Worm (Caenorhabditis elegans) whole organism, L1 larva: Measurements from ENCODE around the gene his-70.

Experiments used
- C16A3.4 ChIP-seq: fragments of 150-350 bp; optimal IDR thresholded peaks from 2 replicates; lab custom pipeline; 2014; ENCODE audit warnings: missing biosample characterization, missing genetic modification characterization
- C34B4.2 ChIP-seq: sonication (generic microtip); optimal IDR thresholded peaks from 2 replicates; lab custom pipeline; 2017; ENCODE audit warnings: mild to moderate bottlenecking, missing genetic modification characterization, missing compliant biosample characterization
- alr-1 ChIP-seq: fragments of 200-800 bp; sonication (Bioruptor generic); optimal IDR thresholded peaks from 2 replicates; lab custom pipeline; 2018; ENCODE audit warnings: borderline replicate concordance, mild to moderate bottlenecking, missing genetic modification characterization, missing compliant biosample characterization
- aly-2 ChIP-seq: fragments of 150-350 bp; optimal IDR thresholded peaks from 2 replicates; lab custom pipeline; 2014; ENCODE audit warnings: missing biosample characterization, missing genetic modification characterization
- blmp-1 ChIP-seq: fragments of 150-350 bp; optimal IDR thresholded peaks from 2 replicates; lab custom pipeline; 2014; ENCODE audit warnings: missing biosample characterization, missing genetic modification characterization
- ceh-63 ChIP-seq: fragments of 200-800 bp; sonication (Bioruptor generic); optimal IDR thresholded peaks from 2 replicates; lab custom pipeline; 2018; ENCODE audit warnings: mild to moderate bottlenecking, missing genetic modification characterization, missing compliant biosample characterization
- ceh-88 ChIP-seq: fragments of 200-800 bp; sonication (Bioruptor generic); IDR thresholded peaks from 2 replicates; pipeline ENCODE4 v1.3.6; 2022; ENCODE audit warnings: missing genetic modification characterization, missing compliant biosample characterization
- dpl-1 ChIP-seq, 3 experiments: fragments of 150-350 bp in 2 of 3; sonication (generic microtip) in 1 of 3; optimal IDR thresholded peaks; 2 replicates each; lab custom pipeline; 2014 to 2017; ENCODE audit warnings: missing biosample characterization in 3 of 3, missing genetic modification characterization in 3 of 3, missing genetic modification reagents in 3 of 3
- dsc-1 ChIP-seq: sonication (generic microtip); optimal IDR thresholded peaks from 2 replicates; lab custom pipeline; 2016; ENCODE audit warnings: mild to moderate bottlenecking, missing genetic modification characterization, missing compliant biosample characterization
- efl-3 ChIP-seq: fragments of 200-800 bp; sonication (Bioruptor generic); optimal IDR thresholded peaks from 2 replicates; lab custom pipeline; 2018; ENCODE audit warnings: mild to moderate bottlenecking, missing genetic modification characterization, missing compliant biosample characterization
- egl-27 ChIP-seq, 2 experiments: fragments of 150-350 bp in 1 of 2; sonication (generic microtip); optimal IDR thresholded peaks; 3 replicates each; lab custom pipeline; 2017 to 2018; ENCODE audit warnings: missing biosample characterization in 2 of 2, missing genetic modification characterization in 2 of 2, missing genetic modification reagents in 2 of 2
- ets-5 ChIP-seq: fragments of 200-800 bp; sonication (Bioruptor generic); IDR thresholded peaks from 2 replicates; pipeline ENCODE4 v1.3.6; 2022; ENCODE audit warnings: missing genetic modification characterization, missing compliant biosample characterization
- fkh-4 ChIP-seq: sonication (generic microtip); optimal IDR thresholded peaks from 2 replicates; lab custom pipeline; 2016; ENCODE audit warnings: missing compliant biosample characterization, missing genetic modification characterization, borderline replicate concordance
- fkh-8 ChIP-seq: sonication (generic microtip); optimal IDR thresholded peaks from 2 replicates; lab custom pipeline; 2016; ENCODE audit warnings: mild to moderate bottlenecking, missing genetic modification characterization, missing compliant biosample characterization
- grh-1 ChIP-seq: fragments of 200-800 bp; sonication (Bioruptor generic); IDR thresholded peaks from 2 replicates; pipeline ENCODE4 v1.3.6; 2022; ENCODE audit warnings: missing genetic modification reagents, missing genetic modification characterization, missing compliant biosample characterization
- hlh-4 ChIP-seq: sonication (generic microtip); optimal IDR thresholded peaks from 2 replicates; lab custom pipeline; 2016; ENCODE audit warnings: mild to moderate bottlenecking, missing genetic modification characterization, missing compliant biosample characterization
- irx-1 ChIP-seq: sonication (generic microtip); optimal IDR thresholded peaks from 2 replicates; lab custom pipeline; 2016; ENCODE audit warnings: missing genetic modification characterization, missing compliant biosample characterization
- isw-1 ChIP-seq: fragments of 200-800 bp; sonication (Bioruptor generic); IDR thresholded peaks from 2 replicates; pipeline ENCODE4 v1.3.6; 2022; ENCODE audit warnings: missing genetic modification characterization, missing compliant biosample characterization
- jun-1 ChIP-seq: fragments of 150-350 bp; optimal IDR thresholded peaks from 2 replicates; lab custom pipeline; 2014; ENCODE audit warnings: missing biosample characterization, missing genetic modification reagents, missing genetic modification characterization
- lin-13 ChIP-seq: fragments of 150-350 bp; optimal IDR thresholded peaks from 2 replicates; lab custom pipeline; 2014; ENCODE audit warnings: missing biosample characterization, missing genetic modification reagents, missing genetic modification characterization
- lin-15B ChIP-seq: fragments of 150-350 bp; sonication (generic microtip); optimal IDR thresholded peaks from 3 replicates; lab custom pipeline; 2014; ENCODE audit warnings: missing biosample characterization, missing genetic modification characterization
- lin-39 ChIP-seq: fragments of 150-350 bp; optimal IDR thresholded peaks from 2 replicates; lab custom pipeline; 2014; ENCODE audit warnings: missing biosample characterization, missing genetic modification reagents, missing genetic modification characterization
- mab-9 ChIP-seq: fragments of 200-800 bp; sonication (Bioruptor generic); IDR thresholded peaks from 2 replicates; pipeline ENCODE4 v1.3.6; 2022; ENCODE audit warnings: missing genetic modification reagents, missing genetic modification characterization, missing compliant biosample characterization
- mep-1 ChIP-seq: fragments of 150-350 bp; optimal IDR thresholded peaks from 2 replicates; lab custom pipeline; 2014; ENCODE audit warnings: missing biosample characterization, missing genetic modification characterization
- nhr-11 ChIP-seq: fragments of 150-350 bp; optimal IDR thresholded peaks from 2 replicates; lab custom pipeline; 2014; ENCODE audit warnings: missing biosample characterization, missing genetic modification characterization
- nhr-28 ChIP-seq: fragments of 150-350 bp; optimal IDR thresholded peaks from 2 replicates; lab custom pipeline; 2014; ENCODE audit warnings: missing biosample characterization, missing genetic modification characterization
- nhr-47 ChIP-seq: sonication (generic microtip); optimal IDR thresholded peaks from 2 replicates; lab custom pipeline; 2016; ENCODE audit warnings: mild to moderate bottlenecking, missing genetic modification characterization, moderate library complexity, missing compliant biosample characterization
- nhr-71 ChIP-seq: sonication (generic microtip); optimal IDR thresholded peaks from 2 replicates; lab custom pipeline; 2016; ENCODE audit warnings: mild to moderate bottlenecking, missing genetic modification characterization, moderate library complexity, missing compliant biosample characterization
- nhr-76 ChIP-seq: sonication (generic microtip); optimal IDR thresholded peaks from 2 replicates; lab custom pipeline; 2017; ENCODE audit warnings: missing biosample characterization, missing genetic modification characterization
- nhr-84 ChIP-seq: sonication (generic microtip); optimal IDR thresholded peaks from 2 replicates; lab custom pipeline; 2017; ENCODE audit warnings: missing biosample characterization, missing genetic modification characterization
- nhr-90 ChIP-seq: sonication (generic microtip); optimal IDR thresholded peaks from 2 replicates; lab custom pipeline; 2016; ENCODE audit warnings: mild to moderate bottlenecking, missing genetic modification characterization, missing compliant biosample characterization; ENCODE audit not compliant: poor library complexity
- pax-3 ChIP-seq: fragments of 200-800 bp; sonication (Bioruptor generic); optimal IDR thresholded peaks from 2 replicates; lab custom pipeline; 2018; ENCODE audit warnings: mild to moderate bottlenecking, missing genetic modification characterization, moderate library complexity, missing compliant biosample characterization
- pqm-1 ChIP-seq: sonication (generic microtip); optimal IDR thresholded peaks from 3 replicates; lab custom pipeline; 2017; ENCODE audit warnings: missing biosample characterization, missing genetic modification characterization
- skn-1 ChIP-seq: fragments of 150-350 bp; optimal IDR thresholded peaks from 2 replicates; lab custom pipeline; 2014; ENCODE audit warnings: missing biosample characterization, missing genetic modification characterization
- snpc-4 ChIP-seq: fragments of 150-350 bp; optimal IDR thresholded peaks from 2 replicates; lab custom pipeline; 2014; ENCODE audit warnings: missing biosample characterization, missing genetic modification characterization
- snu-23 ChIP-seq: sonication (generic microtip); optimal IDR thresholded peaks from 2 replicates; lab custom pipeline; 2016; ENCODE audit warnings: missing genetic modification characterization, missing compliant biosample characterization
- sox-4 ChIP-seq: sonication (generic microtip); optimal IDR thresholded peaks from 2 replicates; lab custom pipeline; 2016; ENCODE audit warnings: missing genetic modification characterization, missing compliant biosample characterization
- sup-37 ChIP-seq: fragments of 200-800 bp; sonication (Bioruptor generic); optimal IDR thresholded peaks from 2 replicates; lab custom pipeline; 2018; ENCODE audit warnings: mild to moderate bottlenecking, missing genetic modification characterization, missing compliant biosample characterization
- unc-130 ChIP-seq: fragments of 150-350 bp; optimal IDR thresholded peaks from 2 replicates; lab custom pipeline; 2017; ENCODE audit warnings: missing biosample characterization, missing genetic modification characterization, inconsistent platforms
- unc-62 ChIP-seq: fragments of 150-350 bp; optimal IDR thresholded peaks from 2 replicates; lab custom pipeline; 2014; ENCODE audit warnings: missing biosample characterization, missing genetic modification reagents, missing genetic modification characterization
- unc-86 ChIP-seq: sonication (generic microtip); optimal IDR thresholded peaks from 2 replicates; lab custom pipeline; 2016; ENCODE audit warnings: missing genetic modification characterization, missing compliant biosample characterization
- unc-98 ChIP-seq: fragments of 200-800 bp; sonication (Bioruptor generic); IDR thresholded peaks from 2 replicates; pipeline ENCODE4 v1.3.6; 2022; ENCODE audit warnings: missing genetic modification characterization, missing compliant biosample characterization
- vab-15 ChIP-seq: sonication (generic microtip); optimal IDR thresholded peaks from 2 replicates; lab custom pipeline; 2017; ENCODE audit warnings: missing genotype, mild to moderate bottlenecking, missing genetic modification characterization, missing compliant biosample characterization
- zag-1 ChIP-seq: fragments of 150-350 bp; optimal IDR thresholded peaks from 2 replicates; lab custom pipeline; 2014; ENCODE audit warnings: missing biosample characterization, missing genetic modification characterization
- ztf-11 ChIP-seq, 2 experiments: sonication (generic microtip); optimal IDR thresholded peaks; 2 replicates each; lab custom pipeline; 2016 to 2017; ENCODE audit warnings: missing genetic modification characterization in 2 of 2, missing biosample characterization in 1 of 2, missing compliant biosample characterization in 1 of 2
- ztf-4 ChIP-seq: fragments of 150-350 bp; optimal IDR thresholded peaks from 2 replicates; lab custom pipeline; 2014; ENCODE audit warnings: missing biosample characterization, missing genetic modification characterization

Gene his-70

ce11 chrIII:4094681-4095080 lies 34.8 kb upstream of the his-70 start, which contains the start of gene rnr-2 (continued):
- no peak for TF ChIP-seq mab-9 (GFP tag; lab: Robert Waterston, UW)

DNA sequence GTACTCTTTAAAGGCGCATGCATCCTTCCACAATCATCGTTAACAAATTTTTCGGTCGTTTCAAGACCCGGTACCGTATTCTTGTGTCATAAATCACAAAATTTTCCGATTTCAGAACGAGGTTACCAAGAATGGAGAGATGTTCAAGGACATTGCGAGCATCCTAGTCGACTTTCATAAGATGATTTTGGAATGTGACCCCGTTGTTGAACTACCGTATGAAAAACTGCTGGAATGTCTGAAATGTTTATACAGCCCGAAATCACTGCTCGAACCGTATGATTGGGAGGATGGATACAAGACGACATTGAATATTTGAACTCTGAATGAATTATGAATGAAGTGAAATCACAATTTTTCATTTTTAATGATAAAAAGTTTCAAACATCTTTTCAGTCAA lies 33.0 kb upstream of the his-70 start:
- TF ChIP-seq grh-1 (0 out of 2 replicates have a peak, but pooled peaks have one; percentile 17), fkh-4 (tag; lab: Kevin White, UChicago) (no peak), hlh-4 (tag; lab: Kevin White, UChicago) (no peak), C34B4.2 (tag; lab: Kevin White, UChicago) (no peak), ztf-11 (tag; optimal IDR thresholded peaks at IDR 0.05; lab: Kevin White, UChicago) (peak in 1 of 2 experiments; percentile 3), nhr-28 (no peak), fkh-8 (tag; lab: Kevin White, UChicago) (no peak), nhr-71 (tag; lab: Kevin White, UChicago) (no peak), dpl-1 (GFP tag; optimal IDR thresholded peaks at IDR 0.05; lab: Kevin White, UChicago) (no peak)
- TF ChIP-seq, all 84 proteins: peak for 2

DNA sequence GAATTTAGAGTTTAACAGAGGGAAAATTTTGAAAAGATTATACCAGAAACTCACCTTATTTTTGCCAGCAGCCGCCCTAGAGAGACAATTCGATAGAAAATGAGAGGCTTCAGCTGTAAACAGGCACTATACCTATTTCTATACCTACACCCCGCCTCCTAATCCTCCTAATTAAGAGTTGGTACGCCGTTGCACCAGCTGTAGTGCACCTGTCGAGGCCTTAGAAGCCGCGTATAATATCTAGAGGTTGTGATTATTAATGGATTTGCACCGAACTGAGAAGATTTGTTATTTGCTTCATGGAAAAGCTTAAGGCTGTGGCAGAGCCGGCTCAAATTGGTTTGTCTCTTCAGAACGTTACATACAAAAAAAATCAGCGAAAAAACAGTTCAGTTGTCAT lies 32.1 kb upstream of the his-70 start, which contains the start of gene C03C10.5:
Gene C03C10.5 (minus strand): TSS at position 101 of the 400 bp plus-strand sequence.
- no peak for TF ChIP-seq sup-37
- no peak for TF ChIP-seq lin-39 (tag; lab: Kevin White, UChicago)
- no peak for TF ChIP-seq nhr-47 (tag; lab: Kevin White, UChicago)
- TF ChIP-seq irx-1 (tag; lab: Kevin White, UChicago), result no peak
- no peak for TF ChIP-seq mep-1
- TF ChIP-seq unc-130 (tag; lab: Kevin White, UChicago), result no peak

ce11 chrIII:4090773-4091172 lies 30.9 kb upstream of the his-70 start, which contains the start of gene C03C10.2:
Gene C03C10.2 (plus strand): TSS chrIII:4091073.
- TF ChIP-seq nhr-11 (tag; lab: Kevin White, UChicago) (no peak), nhr-76 (tag; lab: Kevin White, UChicago) (no peak), aly-2 (no peak), ztf-4 (tag; lab: Kevin White, UChicago) (no peak), isw-1 (no peak), lin-15B (no peak), alr-1 (tag; lab: Kevin White, UChicago) (no peak), nhr-84 (tag; lab: Kevin White, UChicago) (no peak), skn-1 (tag; lab: Kevin White, UChicago) (no peak), pax-3 (no peak), grh-1 (no peak), sox-4 (tag; lab: Kevin White, UChicago) (no peak), ceh-88 (no peak), ets-5 (GFP tag; lab: Robert Waterston, UW) (no peak), ztf-11 (tag; optimal IDR thresholded peaks at IDR 0.05; lab: Kevin White, UChicago) (no peak), unc-86 (no peak), egl-27 (tag; optimal IDR thresholded peaks at IDR 0.05; lab: Kevin White, UChicago) (no peak), lin-13 (GFP tag; lab: Kevin White, UChicago) (no peak), nhr-90 (tag; lab: Kevin White, UChicago) (no peak), unc-98 (GFP tag; lab: Robert Waterston, UW) (no peak)
- TF ChIP-seq, all 84 proteins: peak for 0

- no peak for TF ChIP-seq C16A3.4 (tag; lab: Kevin White, UChicago)
- no peak for TF ChIP-seq efl-3 (GFP tag; lab: Kevin White, UChicago)
- no peak for TF ChIP-seq isw-1
- no peak for TF ChIP-seq blmp-1 (tag; lab: Kevin White, UChicago)
- TF ChIP-seq jun-1 (tag; lab: Kevin White, UChicago), result no peak
- peak; percentile 1 for TF ChIP-seq snu-23 (GFP tag; lab: Kevin White, UChicago)
- peak; percentile 56 for TF ChIP-seq dsc-1 (tag; lab: Kevin White, UChicago)
- no peak for TF ChIP-seq fkh-4 (tag; lab: Kevin White, UChicago)
- no peak for TF ChIP-seq grh-1
- TF ChIP-seq ceh-63, result no peak
- TF ChIP-seq pqm-1, result no peak
- no peak for TF ChIP-seq egl-27 (tag; optimal IDR thresholded peaks at IDR 0.05; lab: Kevin White, UChicago)
- TF ChIP-seq snpc-4, result no peak
- no peak for TF ChIP-seq skn-1 (tag; lab: Kevin White, UChicago)
- no peak for TF ChIP-seq lin-15B
- no peak for TF ChIP-seq unc-62 (GFP tag; lab: Kevin White, UChicago)
- no peak for TF ChIP-seq zag-1 (tag; lab: Kevin White, UChicago)
- no peak for TF ChIP-seq vab-15
Measured at ce11 chrIII:4088338-4088918, 28.5 kb upstream of the his-70 start.
